Fruit fly (Drosophila melanogaster): ENCODE data around the gene mus302.

dm6 chr3L:16755189-16755588 is 24.3 kb downstream of the mus302 start, which contains the start of gene CG42852:
- no peak for TF ChIP-seq CG6792 (GFP tag; optimal IDR thresholded peaks at IDR 0.05)
- no peak for TF ChIP-seq CG7368 (GFP tag; optimal IDR thresholded peaks at IDR 0.05)
- no peak for TF ChIP-seq vri (GFP tag; optimal IDR thresholded peaks at IDR 0.05)
- TF ChIP-seq CG11294 (GFP tag; IDR thresholded peaks at IDR 0.05): no peak
- no peak for TF ChIP-seq Blimp-1 (GFP tag; optimal IDR thresholded peaks at IDR 0.05)
- no peak for TF ChIP-seq CG3919 (GFP tag; optimal IDR thresholded peaks at IDR 0.05)
- no peak for TF ChIP-seq fkh (GFP tag; optimal IDR thresholded peaks at IDR 0.05)
- TF ChIP-seq Smox (GFP tag; optimal IDR thresholded peaks at IDR 0.05): no peak

All from whole organism, prepupa.